Fruit fly (Drosophila melanogaster) whole organism, prepupa: ENCODE data around the gene Cdc37.

Experiments
- CG1621 ChIP-seq: fragments of 200-800 bp; sonication (Bioruptor generic); optimal IDR thresholded peaks from 3 replicates; lab custom pipeline; 2018; ENCODE audit warnings: missing biosample characterization, mild to moderate bottlenecking, missing genetic modification characterization
- CG34406 ChIP-seq: fragments of 200-800 bp; sonication (Bioruptor generic); optimal IDR thresholded peaks from 3 replicates; lab custom pipeline; 2016; ENCODE audit warnings: missing biosample characterization, missing genetic modification characterization
- CG6276 ChIP-seq: fragments of 200-800 bp; sonication (Bioruptor generic); optimal IDR thresholded peaks from 2 replicates; lab custom pipeline; 2017; ENCODE audit warnings: missing biosample characterization, mild to moderate bottlenecking, missing genetic modification characterization
- Ets21C ChIP-seq: fragments of 200-800 bp; sonication (Bioruptor generic); optimal IDR thresholded peaks from 3 replicates; lab custom pipeline; 2016; ENCODE audit warnings: missing biosample characterization, missing genetic modification characterization
- Met ChIP-seq: fragments of 200-800 bp; sonication (Bioruptor generic); optimal IDR thresholded peaks from 3 replicates; lab custom pipeline; 2016; ENCODE audit warnings: missing biosample characterization, missing genetic modification characterization
- acj6 ChIP-seq: fragments of 200-800 bp; sonication (Bioruptor generic); optimal IDR thresholded peaks from 3 replicates; lab custom pipeline; 2016; ENCODE audit warnings: missing biosample characterization, missing genetic modification characterization
- net ChIP-seq: fragments of 200-800 bp; sonication (Bioruptor generic); optimal IDR thresholded peaks from 3 replicates; lab custom pipeline; 2016; ENCODE audit warnings: missing biosample characterization, missing genetic modification characterization

The Cdc37 gene

DNA sequence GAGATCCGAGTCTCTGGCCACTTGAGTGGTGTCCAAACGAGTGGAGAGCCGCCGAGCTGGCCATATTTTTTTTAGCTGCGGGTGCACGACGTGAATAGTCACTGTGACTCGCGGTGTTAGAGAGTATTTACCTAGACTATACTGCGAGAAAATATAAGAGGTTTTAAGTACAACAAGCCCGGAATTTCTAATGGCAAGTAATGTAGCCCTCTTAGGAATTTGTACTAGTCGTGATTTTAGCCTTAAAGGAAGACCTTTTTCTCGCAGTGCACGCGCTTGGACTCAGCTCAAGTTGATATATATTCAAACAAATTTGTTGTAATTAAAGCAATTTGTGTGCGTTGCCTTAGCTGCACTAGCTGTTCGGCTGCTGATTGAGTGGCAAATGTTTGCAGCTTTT lies 49.4 kb downstream of the Cdc37 start (continued):
- TF ChIP-seq CG1621 (tag; lab: Kevin White, UChicago) (no peak), Ets21C (no peak), Met (GFP tag; lab: Kevin White, UChicago) (no peak), CG34406 (GFP tag; lab: Kevin White, UChicago) (no peak), net (GFP tag; lab: Kevin White, UChicago) (no peak), acj6 (GFP tag; lab: Kevin White, UChicago) (no peak), CG6276 (GFP tag; lab: Kevin White, UChicago) (peak; percentile 66)
